Fruit fly (Drosophila melanogaster) S2 (cell line): ENCODE results near the gene snRNP-U1-C.

Experiments used
- CG8478 ChIP-seq: fragments of >200 bp; optimal IDR thresholded peaks from 2 replicates; lab custom pipeline; 2018
- CTCF ChIP-seq, 2 experiments: fragments of >200 bp; optimal IDR thresholded peaks; 2 replicates each; lab custom pipeline; 2018

snRNP-U1-C gene

dm6 chr3R:18980863-18981536 lies 2.5 kb downstream of the snRNP-U1-C start, which contains the start of the genes dnk and Smu1:
Gene dnk, plus strand, starts transcription at chr3R:18980995.
Gene Smu1, minus strand, starts transcription at chr3R:18981324.
- TF ChIP-seq CG8478 (lab: Kevin White, UChicago) (no peak), CTCF (optimal IDR thresholded peaks at IDR 0.05; lab: Kevin White, UChicago) (no peak)

dm6 chr3R:18978709-18979108 lies 4.7 kb downstream of the snRNP-U1-C start, which contains the start of gene euc:
Gene euc, minus strand, starts transcription at chr3R:18978809.
- TF ChIP-seq CTCF (optimal IDR thresholded peaks at IDR 0.05; lab: Kevin White, UChicago) (no peak), CG8478 (lab: Kevin White, UChicago) (no peak)

dm6 chr3R:18964819-18965218 lies 18.6 kb downstream of the snRNP-U1-C start:
- TF ChIP-seq CTCF (optimal IDR thresholded peaks at IDR 0.05; lab: Kevin White, UChicago) (no peak), CG8478 (lab: Kevin White, UChicago) (no peak)

dm6 chr3R:18949896-18950295 lies 33.6 kb downstream of the snRNP-U1-C start, which contains the start of gene CG43732:
Gene CG43732, plus strand, starts transcription at chr3R:18950196.
- TF ChIP-seq CTCF (optimal IDR thresholded peaks at IDR 0.05; lab: Kevin White, UChicago) (no peak), CG8478 (lab: Kevin White, UChicago) (no peak)

dm6 chr3R:18949131-18949530 lies 34.3 kb downstream of the snRNP-U1-C start:
- TF ChIP-seq CTCF (optimal IDR thresholded peaks at IDR 0.05; lab: Kevin White, UChicago), result no peak
- no peak for TF ChIP-seq CG8478 (lab: Kevin White, UChicago)

dm6 chr3R:18947307-18947706 lies 36.1 kb downstream of the snRNP-U1-C start:
- TF ChIP-seq CTCF (optimal IDR thresholded peaks at IDR 0.05; lab: Kevin White, UChicago) (no peak), CG8478 (lab: Kevin White, UChicago) (no peak)
